Worm (Caenorhabditis elegans): ENCODE measurements around the gene eor-1.

- TF ChIP-seq ztf-29 (GFP tag; IDR thresholded peaks at IDR 0.05) (no peak), T22C8.4 (GFP tag; IDR thresholded peaks at IDR 0.05) (no peak), flt-1 (GFP tag; IDR thresholded peaks at IDR 0.05) (no peak), tab-1 (GFP tag; IDR thresholded peaks at IDR 0.05) (no peak), cog-1 (tag; optimal IDR thresholded peaks at IDR 0.05) (no peak), ztf-23 (GFP tag; IDR thresholded peaks at IDR 0.05) (no peak), klf-2 (GFP tag; conservative IDR thresholded peaks at IDR 0.05) (no peak), med-1 (GFP tag; optimal IDR thresholded peaks at IDR 0.05; ENCODE audit: insufficient read depth) (no peak), ref-1 (GFP tag; conservative IDR thresholded peaks at IDR 0.05) (no peak)
Observed at ce11 chrIV:4788332-4788731, 10.6 kb downstream of the eor-1 start, which contains the start of gene nhr-104.

Data from whole organism, midembryonic.